Fruit fly (Drosophila melanogaster) whole organism, embryonic: Measurements from ENCODE around the gene CG10333.

ENCODE experiments used
- C15 ChIP-seq: fragments of 200-800 bp; sonication (Bioruptor generic); IDR thresholded peaks from 3 replicates; pipeline ENCODE4 v1.3.6; 2022; ENCODE audit warnings: missing biosample characterization, missing genetic modification characterization
- CG10366 ChIP-seq: fragments of 200-800 bp; sonication (Bioruptor generic); IDR thresholded peaks from 2 replicates; pipeline ENCODE4 v1.3.6; 2022; ENCODE audit warnings: missing biosample characterization, missing genetic modification characterization
- CG13624 ChIP-seq: fragments of 200-800 bp; sonication (Bioruptor generic); optimal IDR thresholded peaks from 2 replicates; lab custom pipeline; 2016; ENCODE audit warnings: missing biosample characterization, missing genetic modification characterization
- CG15269 ChIP-seq: fragments of 200-800 bp; sonication (Bioruptor generic); optimal IDR thresholded peaks from 2 replicates; lab custom pipeline; 2018; ENCODE audit warnings: missing biosample characterization, mild to moderate bottlenecking, missing genetic modification characterization, moderate library complexity
- CG16779 ChIP-seq: fragments of 200-800 bp; sonication (Bioruptor generic); IDR thresholded peaks from 2 replicates; pipeline ENCODE4 v1.3.6; 2022; ENCODE audit warnings: missing biosample characterization, missing genetic modification characterization
- CG16813 ChIP-seq: fragments of 200-800 bp; sonication (Bioruptor generic); IDR thresholded peaks from 3 replicates; pipeline ENCODE4 v1.3.6; 2022; ENCODE audit warnings: missing biosample characterization, missing genetic modification characterization; ENCODE audit not compliant: partially characterized antibody
- CG17186 ChIP-seq: fragments of 200-800 bp; sonication (Bioruptor generic); optimal IDR thresholded peaks from 3 replicates; lab custom pipeline; 2017; ENCODE audit warnings: missing biosample characterization, missing genetic modification reagents, missing genetic modification characterization
- CG17385 ChIP-seq: fragments of 200-800 bp; sonication (Bioruptor generic); optimal IDR thresholded peaks from 3 replicates; lab custom pipeline; 2018; ENCODE audit warnings: missing biosample characterization, mild to moderate bottlenecking, missing genetic modification characterization
- CG17568 ChIP-seq: fragments of 200-800 bp; sonication (Bioruptor generic); optimal IDR thresholded peaks from 2 replicates; lab custom pipeline; 2018; ENCODE audit warnings: missing biosample characterization, mild to moderate bottlenecking, missing genetic modification characterization, moderate library complexity
- CG1832 ChIP-seq: fragments of 200-800 bp; sonication (Bioruptor generic); optimal IDR thresholded peaks from 2 replicates; lab custom pipeline; 2017; ENCODE audit warnings: missing biosample characterization, mild to moderate bottlenecking, missing genetic modification characterization, inconsistent platforms
- CG2129 ChIP-seq: fragments of 200-800 bp; sonication (Bioruptor generic); IDR thresholded peaks from 2 replicates; pipeline ENCODE4 v1.3.6; 2022; ENCODE audit warnings: missing biosample characterization, missing genetic modification characterization; ENCODE audit not compliant: partially characterized antibody
- CG4730 ChIP-seq: fragments of 200-800 bp; sonication (Bioruptor generic); IDR thresholded peaks from 2 replicates; pipeline ENCODE4 v1.3.6; 2022; ENCODE audit warnings: missing biosample characterization, missing genetic modification characterization
- CG6654 ChIP-seq: fragments of 200-800 bp; sonication (Bioruptor generic); optimal IDR thresholded peaks from 2 replicates; lab custom pipeline; 2017; ENCODE audit warnings: missing biosample characterization, mild to moderate bottlenecking, missing genetic modification characterization
- CG7372 ChIP-seq: fragments of 200-800 bp; sonication (Bioruptor generic); IDR thresholded peaks from 2 replicates; pipeline ENCODE4 v1.3.6; 2022; ENCODE audit warnings: missing biosample characterization, missing genetic modification characterization
- Dp ChIP-seq: fragments of 200-800 bp; sonication (Bioruptor generic); optimal IDR thresholded peaks from 2 replicates; lab custom pipeline; 2018; ENCODE audit warnings: missing biosample characterization, mild to moderate bottlenecking, missing genetic modification characterization, moderate library complexity
- E2f2 ChIP-seq: fragments of 200-800 bp; sonication (Bioruptor generic); IDR thresholded peaks from 2 replicates; pipeline ENCODE4 v1.3.6; 2022; ENCODE audit warnings: missing biosample characterization, missing genetic modification characterization
- ERR ChIP-seq: fragments of 200-800 bp; sonication (Bioruptor generic); optimal IDR thresholded peaks from 2 replicates; lab custom pipeline; 2016; ENCODE audit warnings: missing biosample characterization, missing genetic modification characterization
- H2.0 ChIP-seq: fragments of 200-800 bp; sonication (Bioruptor generic); IDR thresholded peaks from 2 replicates; pipeline ENCODE4 v1.3.6; 2022; ENCODE audit warnings: missing biosample characterization, missing genetic modification characterization
- Hey ChIP-seq: fragments of 200-800 bp; sonication (Bioruptor generic); optimal IDR thresholded peaks from 3 replicates; lab custom pipeline; 2018; ENCODE audit warnings: missing biosample characterization, mild to moderate bottlenecking, missing genetic modification characterization
- Hr3 ChIP-seq: fragments of 200-800 bp; sonication (Bioruptor generic); optimal IDR thresholded peaks from 3 replicates; lab custom pipeline; 2016; ENCODE audit warnings: missing biosample characterization, missing genetic modification characterization
- Kr ChIP-seq: fragments of 200-800 bp; sonication (Bioruptor generic); optimal IDR thresholded peaks from 2 replicates; lab custom pipeline; 2017; ENCODE audit warnings: missing biosample characterization, mild to moderate bottlenecking, missing genetic modification characterization
- Lhr ChIP-seq: fragments of 200-800 bp; sonication (Bioruptor generic); optimal IDR thresholded peaks from 3 replicates; lab custom pipeline; 2017; ENCODE audit warnings: mild to moderate bottlenecking, missing biosample characterization, missing genetic modification reagents, missing genetic modification characterization
- NC2α ChIP-seq: fragments of 200-800 bp; sonication (Bioruptor generic); optimal IDR thresholded peaks from 2 replicates; lab custom pipeline; 2016; ENCODE audit warnings: missing biosample characterization, missing genetic modification characterization
- NFAT ChIP-seq: fragments of 200-800 bp; sonication (Bioruptor generic); IDR thresholded peaks from 2 replicates; pipeline ENCODE4 v1.3.6; 2022; ENCODE audit warnings: missing biosample characterization, missing genetic modification characterization
- Neu2 ChIP-seq: fragments of 200-800 bp; sonication (Bioruptor generic); optimal IDR thresholded peaks from 3 replicates; lab custom pipeline; 2016; ENCODE audit warnings: missing biosample characterization, missing genetic modification characterization, borderline replicate concordance
- Oli ChIP-seq: fragments of 200-800 bp; sonication (Bioruptor generic); optimal IDR thresholded peaks from 2 replicates; lab custom pipeline; 2018; ENCODE audit warnings: missing biosample characterization, mild to moderate bottlenecking, missing genetic modification characterization, moderate library complexity
- Ptx1 ChIP-seq: fragments of 200-800 bp; sonication (Bioruptor generic); IDR thresholded peaks from 2 replicates; pipeline ENCODE4 v1.3.6; 2022; ENCODE audit warnings: missing biosample characterization, missing genetic modification characterization
- YL-1 ChIP-seq: fragments of 200-800 bp; sonication (Bioruptor generic); optimal IDR thresholded peaks from 3 replicates; lab custom pipeline; 2017; ENCODE audit warnings: missing biosample characterization, mild to moderate bottlenecking, missing genetic modification characterization
- ase ChIP-seq: fragments of 200-800 bp; sonication (Bioruptor generic); IDR thresholded peaks from 3 replicates; pipeline ENCODE4 v1.3.6; 2022; ENCODE audit warnings: missing biosample characterization, missing genetic modification characterization
- danr ChIP-seq: fragments of 200-800 bp; sonication (Bioruptor generic); IDR thresholded peaks from 2 replicates; pipeline ENCODE4 v1.3.6; 2022; ENCODE audit warnings: missing biosample characterization, missing genetic modification characterization
- eyg ChIP-seq: fragments of 200-800 bp; sonication (Bioruptor generic); optimal IDR thresholded peaks from 3 replicates; lab custom pipeline; 2016; ENCODE audit warnings: missing biosample characterization, missing genetic modification characterization
- gcm ChIP-seq: fragments of 200-800 bp; sonication (Bioruptor generic); optimal IDR thresholded peaks from 2 replicates; lab custom pipeline; 2019; ENCODE audit warnings: missing biosample characterization, mild to moderate bottlenecking, missing genetic modification characterization, moderate library complexity
- gcm2 ChIP-seq: fragments of 200-800 bp; sonication (Bioruptor generic); optimal IDR thresholded peaks from 2 replicates; lab custom pipeline; 2016; ENCODE audit warnings: missing biosample characterization, missing genetic modification characterization
- gro ChIP-seq: fragments of 200-800 bp; sonication (Bioruptor generic); optimal IDR thresholded peaks from 2 replicates; lab custom pipeline; 2016; ENCODE audit warnings: missing biosample characterization, missing genetic modification characterization
- gsb-n ChIP-seq: fragments of 200-800 bp; sonication (Bioruptor generic); optimal IDR thresholded peaks from 3 replicates; lab custom pipeline; 2018; ENCODE audit warnings: missing biosample characterization, mild to moderate bottlenecking, missing genetic modification characterization
- hb ChIP-seq: fragments of 200-800 bp; sonication (Bioruptor generic); IDR thresholded peaks from 3 replicates; pipeline ENCODE4 v1.3.6; 2022; ENCODE audit warnings: missing biosample characterization, missing genetic modification characterization; ENCODE audit not compliant: partially characterized antibody
- klu ChIP-seq: fragments of 200-800 bp; sonication (Bioruptor generic); IDR thresholded peaks from 2 replicates; pipeline ENCODE4 v1.3.6; 2022; ENCODE audit warnings: missing biosample characterization, missing genetic modification characterization
- mam ChIP-seq: fragments of 200-800 bp; sonication (Bioruptor generic); optimal IDR thresholded peaks from 3 replicates; lab custom pipeline; 2016; ENCODE audit warnings: missing biosample characterization, missing genetic modification characterization
- nerfin-1 ChIP-seq: fragments of 200-800 bp; sonication (Bioruptor generic); optimal IDR thresholded peaks from 3 replicates; lab custom pipeline; 2019; ENCODE audit warnings: missing biosample characterization, mild to moderate bottlenecking, missing genetic modification characterization, moderate library complexity
- pita ChIP-seq: fragments of 200-800 bp; sonication (Bioruptor generic); optimal IDR thresholded peaks from 2 replicates; lab custom pipeline; 2017; ENCODE audit warnings: missing biosample characterization, mild to moderate bottlenecking, missing genetic modification characterization
- pros ChIP-seq: fragments of 200-800 bp; sonication (Bioruptor generic); optimal IDR thresholded peaks from 3 replicates; lab custom pipeline; 2019; ENCODE audit warnings: missing biosample characterization, mild to moderate bottlenecking, missing genetic modification characterization, moderate library complexity
- pzg ChIP-seq: fragments of 200-800 bp; sonication (Bioruptor generic); optimal IDR thresholded peaks from 3 replicates; lab custom pipeline; 2018; ENCODE audit warnings: missing biosample characterization, mild to moderate bottlenecking, missing genetic modification characterization, moderate library complexity
- scrt ChIP-seq: fragments of 200-800 bp; sonication (Bioruptor generic); optimal IDR thresholded peaks from 2 replicates; lab custom pipeline; 2018; ENCODE audit warnings: missing biosample characterization, mild to moderate bottlenecking, missing genetic modification characterization, moderate library complexity
- sd ChIP-seq: fragments of 200-800 bp; sonication (Bioruptor generic); optimal IDR thresholded peaks from 3 replicates; lab custom pipeline; 2018; ENCODE audit warnings: missing biosample characterization, mild to moderate bottlenecking, missing genetic modification characterization, moderate library complexity
- sens ChIP-seq: fragments of 200-800 bp; sonication (Bioruptor generic); peaks from one replicate; lab custom pipeline; 2016; ENCODE audit warnings: missing biosample characterization, missing genetic modification characterization
- sisA ChIP-seq: fragments of 200-800 bp; sonication (Bioruptor generic); IDR thresholded peaks from 2 replicates; pipeline ENCODE4 v1.3.6; 2022; ENCODE audit warnings: missing biosample characterization, missing genetic modification characterization
- toy ChIP-seq: fragments of 200-800 bp; sonication (Bioruptor generic); IDR thresholded peaks from 2 replicates; pipeline ENCODE4 v1.3.6; 2022; ENCODE audit warnings: missing biosample characterization, missing genetic modification characterization
- tup ChIP-seq: fragments of 200-800 bp; sonication (Bioruptor generic); optimal IDR thresholded peaks from 2 replicates; lab custom pipeline; 2016; ENCODE audit warnings: missing biosample characterization, mild to moderate bottlenecking, missing genetic modification characterization, moderate library complexity
- vfl ChIP-seq: fragments of 200-800 bp; sonication (Bioruptor generic); optimal IDR thresholded peaks from 2 replicates; lab custom pipeline; 2016; ENCODE audit warnings: missing biosample characterization, missing genetic modification characterization
- vvl ChIP-seq: fragments of 200-800 bp; sonication (Bioruptor generic); IDR thresholded peaks from 2 replicates; pipeline ENCODE4 v1.3.6; 2022; ENCODE audit warnings: missing biosample characterization, missing genetic modification characterization
- zfh2 ChIP-seq: fragments of 200-800 bp; sonication (Bioruptor generic); optimal IDR thresholded peaks from 2 replicates; lab custom pipeline; 2016; ENCODE audit warnings: missing biosample characterization, missing genetic modification characterization

The CG10333 gene

dm6 chr2L:18604986-18605385 lies 1.6 kb upstream of the CG10333 start, which contains the start of gene CG10413 (continued):
- TF ChIP-seq pros (GFP tag; lab: Kevin White, UChicago): peak; percentile 80
- TF ChIP-seq ase (GFP tag; lab: Robert Waterston, UW): peak; percentile 92
- no peak for TF ChIP-seq CG2129 (GFP tag; lab: Robert Waterston, UW)
- TF ChIP-seq tup: peak; percentile 95
- TF ChIP-seq hb (GFP tag; lab: Robert Waterston, UW): no peak
- TF ChIP-seq gcm (GFP tag; lab: Kevin White, UChicago): peak; percentile 98
- peak; percentile 96 for TF ChIP-seq CG17385
- TF ChIP-seq CG6654: peak; percentile 89
- peak; percentile 100 for TF ChIP-seq sens (GFP tag; lab: Kevin White, UChicago)
- TF ChIP-seq klu: peak; percentile 97
- 0 out of 3 replicates have a peak, but pooled peaks have one; percentile 43 for TF ChIP-seq CG16813 (GFP tag; lab: Robert Waterston, UW)
- TF ChIP-seq E2f2 (GFP tag; lab: Robert Waterston, UW): peak; percentile 86
- TF ChIP-seq gcm2 (GFP tag; lab: Kevin White, UChicago): peak; percentile 96
- peak; percentile 96 for TF ChIP-seq danr (GFP tag; lab: Robert Waterston, UW)
- TF ChIP-seq CG16779 (GFP tag; lab: Robert Waterston, UW): peak; percentile 95
- peak; percentile 99 for TF ChIP-seq mam
- peak; percentile 96 for TF ChIP-seq eyg (GFP tag; lab: Kevin White, UChicago)
- peak; percentile 98 for TF ChIP-seq CG13624 (GFP tag; lab: Kevin White, UChicago)
- TF ChIP-seq pzg (GFP tag; lab: Kevin White, UChicago): peak; percentile 59
- peak; percentile 94 for TF ChIP-seq scrt
- peak; percentile 94 for TF ChIP-seq sd (tag; lab: Kevin White, UChicago)
- TF ChIP-seq sisA (GFP tag; lab: Robert Waterston, UW): peak; percentile 98
- peak; percentile 96 for TF ChIP-seq nerfin-1
- TF ChIP-seq gro (GFP tag; lab: Kevin White, UChicago): peak; percentile 98
- peak; percentile 87 for TF ChIP-seq CG17186 (GFP tag; lab: Kevin White, UChicago)
- peak; percentile 92 for TF ChIP-seq Hey (tag; lab: Kevin White, UChicago)
- TF ChIP-seq Neu2: peak; percentile 86
- TF ChIP-seq CG1832: no peak
- no peak; the same call in none of the 2 replicates for TF ChIP-seq vvl (GFP tag; lab: Robert Waterston, UW)
- TF ChIP-seq Oli (tag; lab: Kevin White, UChicago): peak; percentile 98
- peak; percentile 97 for TF ChIP-seq CG10366
- TF ChIP-seq Ptx1 (GFP tag; lab: Robert Waterston, UW): peak; percentile 98
- peak; percentile 93 for TF ChIP-seq toy
- peak; percentile 99 for TF ChIP-seq CG15269
- TF ChIP-seq Hr3: peak; percentile 98
- peak; percentile 96 for TF ChIP-seq H2.0
- peak; percentile 95 for TF ChIP-seq YL-1 (GFP tag; lab: Kevin White, UChicago)
- peak; percentile 97 for TF ChIP-seq CG17568 (GFP tag; lab: Kevin White, UChicago)
- TF ChIP-seq CG7372 (GFP tag; lab: Robert Waterston, UW): peak; percentile 98
- TF ChIP-seq Lhr: peak; percentile 91
- TF ChIP-seq gsb-n: peak; percentile 97
- TF ChIP-seq Dp (GFP tag; lab: Kevin White, UChicago): peak; percentile 42
- no peak for TF ChIP-seq pita (GFP tag; lab: Kevin White, UChicago)
- no peak for TF ChIP-seq Kr (GFP tag; lab: Kevin White, UChicago)
- TF ChIP-seq NFAT (GFP tag; lab: Robert Waterston, UW): peak; percentile 97
- TF ChIP-seq C15: peak; percentile 92
- peak; percentile 97 for TF ChIP-seq vfl (GFP tag; lab: Kevin White, UChicago)
- TF ChIP-seq CG4730 (GFP tag; lab: Robert Waterston, UW): peak; percentile 95
- peak; percentile 95 for TF ChIP-seq ERR (GFP tag; lab: Kevin White, UChicago)
- TF ChIP-seq zfh2: peak; percentile 99
- TF ChIP-seq NC2α (GFP tag; lab: Kevin White, UChicago): peak; percentile 94
